Fruit fly (Drosophila melanogaster) S2 (cell line): Measurements from ENCODE around the gene inaE.

ENCODE experiments used
- CG8478 ChIP-seq: fragments of >200 bp; optimal IDR thresholded peaks from 2 replicates; lab custom pipeline; 2018
- CTCF ChIP-seq, 2 experiments: fragments of >200 bp; optimal IDR thresholded peaks; 2 replicates each; lab custom pipeline; 2018

dm6 chrX:13762372-13762883 lies 21.1 kb upstream of the inaE start, which contains the start of gene rdgB:
- TF ChIP-seq CG8478 (lab: Kevin White, UChicago) (no peak), CTCF (optimal IDR thresholded peaks at IDR 0.05; lab: Kevin White, UChicago) (no peak)
